Fruit fly (Drosophila melanogaster): ENCODE data around the gene CG5731.

DNA sequence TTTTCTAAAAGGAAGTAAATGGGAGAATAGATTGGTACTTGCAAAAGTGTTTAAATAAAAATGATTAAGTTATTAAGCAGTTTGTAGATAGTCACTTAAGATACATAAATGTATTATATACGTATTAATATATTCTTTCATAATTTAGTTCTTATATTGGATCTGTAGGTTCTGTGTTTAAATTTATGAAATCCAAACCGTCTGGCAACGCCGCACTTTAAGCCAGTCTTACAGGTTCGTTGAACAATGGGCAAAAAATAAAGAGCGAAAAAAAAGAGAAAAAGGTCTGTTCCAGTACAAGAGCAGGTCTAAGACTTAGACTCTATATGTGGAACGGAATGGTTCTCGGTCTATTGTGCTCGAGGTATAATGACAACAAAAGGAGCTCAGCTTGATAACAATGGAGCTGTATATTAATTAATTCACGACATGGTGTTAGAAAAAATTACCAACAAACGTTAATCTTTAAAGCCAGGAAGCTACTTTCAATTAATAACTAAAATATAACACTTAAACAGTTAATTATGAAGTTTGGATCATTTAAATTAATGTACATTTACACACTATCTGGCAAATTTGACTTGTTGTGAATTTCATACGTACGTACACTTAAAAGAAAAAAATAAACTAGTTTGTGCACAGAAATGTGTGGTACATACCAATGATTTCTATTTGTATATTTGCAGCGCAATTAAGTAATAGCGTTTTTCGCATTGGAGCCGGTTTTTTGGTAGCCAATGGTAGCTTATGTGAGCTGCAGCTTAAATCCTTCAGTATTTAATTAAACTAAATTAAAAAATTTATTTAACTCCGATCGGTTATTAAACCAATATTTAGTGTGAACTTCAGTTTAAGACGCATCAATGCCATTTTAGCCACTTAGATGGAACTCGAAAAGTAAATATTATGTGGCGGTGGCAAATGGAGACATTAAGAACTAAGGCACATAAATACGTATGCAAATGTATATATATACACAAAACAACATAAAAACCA, at the start of gene CG5731:
- TF ChIP-seq psq (optimal IDR thresholded peaks at IDR 0.05) (no peak), h (optimal IDR thresholded peaks at IDR 0.05) (no peak), Myc (optimal IDR thresholded peaks at IDR 0.05) (no peak), insv (optimal IDR thresholded peaks at IDR 0.05) (no peak), Sin3A (optimal IDR thresholded peaks at IDR 0.05) (no peak)

Measured in Kc167 (cell line).